Worm (Caenorhabditis elegans) whole organism, L4 larva: ENCODE results near the gene clec-153.

Experiments used
- F49E8.2 ChIP-seq: sonication (generic microtip); optimal IDR thresholded peaks from 2 replicates; lab custom pipeline; 2016; ENCODE audit warnings: missing compliant biosample characterization, mild to moderate bottlenecking, missing genetic modification characterization, borderline replicate concordance
- Y105C5A.15 ChIP-seq: fragments of 200-800 bp; sonication (Bioruptor generic); IDR thresholded peaks from 2 replicates; pipeline ENCODE4 v1.3.6; 2022; ENCODE audit warnings: missing genetic modification characterization, missing compliant biosample characterization
- Y48G9A.11 ChIP-seq: fragments of 200-800 bp; sonication (Bioruptor generic); IDR thresholded peaks from 2 replicates; pipeline ENCODE4 v1.3.6; 2022; ENCODE audit warnings: missing genetic modification reagents, missing genetic modification characterization, missing compliant biosample characterization
- Y5F2A.4 ChIP-seq: fragments of 200-800 bp; sonication (Bioruptor generic); optimal IDR thresholded peaks from 2 replicates; lab custom pipeline; 2018; ENCODE audit warnings: mild to moderate bottlenecking, missing genetic modification characterization, missing compliant biosample characterization
- aha-1 ChIP-seq: fragments of 150-350 bp; peaks from one replicate; lab custom pipeline; 2014; ENCODE audit warnings: missing biosample characterization, missing genetic modification characterization
- ceh-20 ChIP-seq: fragments of 200-800 bp; sonication (Bioruptor generic); IDR thresholded peaks from 2 replicates; pipeline ENCODE4 v1.3.6; 2022; ENCODE audit warnings: missing genetic modification reagents, missing genetic modification characterization, missing compliant biosample characterization
- ceh-44 ChIP-seq: fragments of 200-800 bp; sonication (Bioruptor generic); IDR thresholded peaks from 2 replicates; pipeline ENCODE4 v1.3.6; 2022; ENCODE audit warnings: missing genetic modification reagents, missing genetic modification characterization, missing compliant biosample characterization
- ceh-62 ChIP-seq: sonication (generic microtip); optimal IDR thresholded peaks from 2 replicates; lab custom pipeline; 2017; ENCODE audit warnings: missing biosample characterization, missing genetic modification characterization
- ces-1 ChIP-seq: fragments of 150-350 bp; sonication (generic microtip); optimal IDR thresholded peaks from 4 replicates; lab custom pipeline; 2014; ENCODE audit warnings: missing biosample characterization, missing genetic modification reagents, missing genetic modification characterization
- daf-16 ChIP-seq, 3 experiments: sonication (generic microtip); optimal IDR thresholded peaks; 2 replicates each; lab custom pipeline; 2016 to 2017; ENCODE audit warnings: missing genetic modification characterization in 3 of 3, missing genetic modification reagents in 3 of 3, mild to moderate bottlenecking in 2 of 3, missing compliant biosample characterization in 2 of 3, missing biosample characterization in 1 of 3, moderate library complexity in 1 of 3
- daf-19 ChIP-seq: fragments of 200-800 bp; sonication (Bioruptor generic); conservative IDR thresholded peaks from 2 replicates; pipeline ENCODE4 v1.3.6; 2022; ENCODE audit warnings: missing genetic modification characterization, missing compliant biosample characterization
- egl-27 ChIP-seq: sonication (generic microtip); optimal IDR thresholded peaks from 3 replicates; lab custom pipeline; 2017; ENCODE audit warnings: missing biosample characterization, missing genetic modification reagents, missing genetic modification characterization
- egl-43 ChIP-seq: fragments of 200-800 bp; sonication (Bioruptor generic); IDR thresholded peaks from 2 replicates; pipeline ENCODE4 v1.3.6; 2022; ENCODE audit warnings: missing genetic modification reagents, missing genetic modification characterization, missing compliant biosample characterization
- fkh-10 ChIP-seq: fragments of 150-350 bp; optimal IDR thresholded peaks from 2 replicates; lab custom pipeline; 2014; ENCODE audit warnings: missing biosample characterization, missing genetic modification reagents, missing genetic modification characterization
- fos-1 ChIP-seq: fragments of 150-350 bp; optimal IDR thresholded peaks from 2 replicates; lab custom pipeline; 2014; ENCODE audit warnings: missing biosample characterization, missing genetic modification characterization
- gei-8 ChIP-seq: fragments of 200-800 bp; sonication (Bioruptor generic); optimal IDR thresholded peaks from 2 replicates; lab custom pipeline; 2018; ENCODE audit warnings: mild to moderate bottlenecking, missing genetic modification characterization, missing compliant biosample characterization
- hlh-11 ChIP-seq: fragments of 200-800 bp; sonication (Bioruptor generic); optimal IDR thresholded peaks from 2 replicates; lab custom pipeline; 2018; ENCODE audit warnings: mild to moderate bottlenecking, missing genetic modification characterization, missing compliant biosample characterization
- hmg-1.1 ChIP-seq: fragments of 200-800 bp; sonication (Bioruptor generic); IDR thresholded peaks from 2 replicates; pipeline ENCODE4 v1.3.6; 2022; ENCODE audit warnings: missing genetic modification reagents, missing genetic modification characterization, missing compliant biosample characterization
- jun-1 ChIP-seq: fragments of 150-350 bp; optimal IDR thresholded peaks from 2 replicates; lab custom pipeline; 2014; ENCODE audit warnings: missing biosample characterization, missing genetic modification reagents, missing genetic modification characterization
- lim-7 ChIP-seq: fragments of 200-800 bp; sonication (Bioruptor generic); IDR thresholded peaks from 2 replicates; pipeline ENCODE4 v1.3.6; 2022; ENCODE audit warnings: missing genetic modification characterization, missing compliant biosample characterization
- lin-38 ChIP-seq: fragments of 200-800 bp; sonication (Bioruptor generic); IDR thresholded peaks from 2 replicates; pipeline ENCODE4 v1.3.6; 2022; ENCODE audit warnings: missing genetic modification reagents, missing genetic modification characterization, missing compliant biosample characterization
- lsy-2 ChIP-seq, 2 experiments: fragments of 150-350 bp in 1 of 2; sonication (generic microtip) in 1 of 2; optimal IDR thresholded peaks; 2 replicates each; lab custom pipeline; 2014 to 2017; ENCODE audit warnings: missing biosample characterization in 2 of 2, missing genetic modification characterization in 2 of 2
- madf-9 ChIP-seq: fragments of 200-800 bp; sonication (Bioruptor generic); conservative IDR thresholded peaks from 2 replicates; pipeline ENCODE4 v1.3.6; 2022; ENCODE audit warnings: missing genetic modification reagents, missing genetic modification characterization, missing compliant biosample characterization
- mdl-1 ChIP-seq, 2 experiments: fragments of 150-350 bp in 1 of 2; sonication (generic microtip) in 1 of 2; optimal IDR thresholded peaks; 2 replicates each; lab custom pipeline; 2014 to 2017; ENCODE audit warnings: missing biosample characterization in 2 of 2, missing genetic modification characterization in 2 of 2
- mdt-29 ChIP-seq: fragments of 200-800 bp; sonication (Bioruptor generic); IDR thresholded peaks from 2 replicates; pipeline ENCODE4 v1.3.6; 2022; ENCODE audit warnings: missing genetic modification reagents, missing genetic modification characterization, missing compliant biosample characterization
- mep-1 ChIP-seq: fragments of 150-350 bp; sonication (generic microtip); optimal IDR thresholded peaks from 3 replicates; lab custom pipeline; 2014; ENCODE audit warnings: missing biosample characterization, missing genetic modification characterization
- mes-2 ChIP-seq: sonication (generic microtip); optimal IDR thresholded peaks from 2 replicates; lab custom pipeline; 2016; ENCODE audit warnings: missing genotype, mild to moderate bottlenecking, missing genetic modification characterization, missing compliant biosample characterization; ENCODE audit not compliant: poor library complexity, severe bottlenecking
- mxl-3 ChIP-seq: fragments of 200-800 bp; sonication (Bioruptor generic); optimal IDR thresholded peaks from 2 replicates; lab custom pipeline; 2018; ENCODE audit warnings: mild to moderate bottlenecking, missing genetic modification characterization, missing compliant biosample characterization
- nhr-11 ChIP-seq: fragments of 150-350 bp; optimal IDR thresholded peaks from 2 replicates; lab custom pipeline; 2014; ENCODE audit warnings: missing biosample characterization, missing genetic modification characterization
- nhr-111 ChIP-seq: fragments of 200-800 bp; sonication (Bioruptor generic); optimal IDR thresholded peaks from 2 replicates; lab custom pipeline; 2018; ENCODE audit warnings: mild to moderate bottlenecking, missing genetic modification characterization, missing compliant biosample characterization
- nhr-237 ChIP-seq: sonication (generic microtip); optimal IDR thresholded peaks from 2 replicates; lab custom pipeline; 2017; ENCODE audit warnings: missing biosample characterization, missing genetic modification characterization
- nhr-28 ChIP-seq: fragments of 150-350 bp; optimal IDR thresholded peaks from 2 replicates; lab custom pipeline; 2014; ENCODE audit warnings: missing biosample characterization, missing genetic modification characterization
- nhr-41 ChIP-seq: fragments of 200-800 bp; sonication (Bioruptor generic); IDR thresholded peaks from 2 replicates; pipeline ENCODE4 v1.3.6; 2022; ENCODE audit warnings: missing genetic modification reagents, missing genetic modification characterization, missing compliant biosample characterization
- nhr-48 ChIP-seq: sonication (generic microtip); optimal IDR thresholded peaks from 2 replicates; lab custom pipeline; 2016; ENCODE audit warnings: mild to moderate bottlenecking, missing genetic modification characterization, missing compliant biosample characterization
- php-3 ChIP-seq: fragments of 200-800 bp; sonication (Bioruptor generic); IDR thresholded peaks from 2 replicates; pipeline ENCODE4 v1.3.6; 2022; ENCODE audit warnings: missing genetic modification reagents, missing genetic modification characterization, missing compliant biosample characterization
- pqm-1 ChIP-seq: sonication (generic microtip); optimal IDR thresholded peaks from 2 replicates; lab custom pipeline; 2017; ENCODE audit warnings: missing biosample characterization, missing genetic modification characterization
- snpc-4 ChIP-seq: fragments of 150-350 bp; optimal IDR thresholded peaks from 2 replicates; lab custom pipeline; 2014; ENCODE audit warnings: missing biosample characterization, missing genetic modification characterization
- spr-3 ChIP-seq: fragments of 200-800 bp; sonication (Bioruptor generic); optimal IDR thresholded peaks from 2 replicates; lab custom pipeline; 2018; ENCODE audit warnings: mild to moderate bottlenecking, missing genetic modification characterization, missing compliant biosample characterization
- unc-62 ChIP-seq, 3 experiments: fragments of 150-350 bp in 1 of 3; sonication (generic microtip); optimal IDR thresholded peaks in 2 of 3; peaks in 1 of 3; 1 replicate in 1 of 3; 2 replicates in 2 of 3; lab custom pipeline; 2014 to 2017; ENCODE audit warnings: missing biosample characterization in 3 of 3, missing genetic modification characterization in 3 of 3, missing genetic modification reagents in 3 of 3, missing genotype in 1 of 3
- zfp-2 ChIP-seq: sonication (generic microtip); optimal IDR thresholded peaks from 2 replicates; lab custom pipeline; 2016; ENCODE audit warnings: mild to moderate bottlenecking, missing genetic modification characterization, missing compliant biosample characterization

The clec-153 gene

DNA sequence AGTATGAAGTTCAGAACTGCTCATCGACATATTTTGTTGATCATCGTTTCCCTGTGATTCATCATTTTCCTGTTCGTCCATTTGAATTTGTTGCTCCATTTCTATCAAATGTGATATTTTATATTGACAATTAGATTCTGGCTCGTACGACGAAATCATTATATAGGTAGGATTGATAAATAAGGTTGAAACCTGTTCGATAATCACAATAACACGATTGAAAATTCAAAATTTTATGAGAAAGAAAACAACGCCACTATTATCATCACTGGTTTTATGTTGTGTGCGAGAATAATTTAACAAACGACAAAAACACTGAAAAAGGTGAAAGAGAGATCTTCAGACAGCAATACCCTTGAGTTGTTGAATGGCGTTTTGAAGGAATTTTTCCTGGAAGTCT lies 40.7 kb upstream of the clec-153 start, which contains the start of gene apc-11 (continued):
- TF ChIP-seq ces-1 (no peak), zfp-2 (no peak)

DNA sequence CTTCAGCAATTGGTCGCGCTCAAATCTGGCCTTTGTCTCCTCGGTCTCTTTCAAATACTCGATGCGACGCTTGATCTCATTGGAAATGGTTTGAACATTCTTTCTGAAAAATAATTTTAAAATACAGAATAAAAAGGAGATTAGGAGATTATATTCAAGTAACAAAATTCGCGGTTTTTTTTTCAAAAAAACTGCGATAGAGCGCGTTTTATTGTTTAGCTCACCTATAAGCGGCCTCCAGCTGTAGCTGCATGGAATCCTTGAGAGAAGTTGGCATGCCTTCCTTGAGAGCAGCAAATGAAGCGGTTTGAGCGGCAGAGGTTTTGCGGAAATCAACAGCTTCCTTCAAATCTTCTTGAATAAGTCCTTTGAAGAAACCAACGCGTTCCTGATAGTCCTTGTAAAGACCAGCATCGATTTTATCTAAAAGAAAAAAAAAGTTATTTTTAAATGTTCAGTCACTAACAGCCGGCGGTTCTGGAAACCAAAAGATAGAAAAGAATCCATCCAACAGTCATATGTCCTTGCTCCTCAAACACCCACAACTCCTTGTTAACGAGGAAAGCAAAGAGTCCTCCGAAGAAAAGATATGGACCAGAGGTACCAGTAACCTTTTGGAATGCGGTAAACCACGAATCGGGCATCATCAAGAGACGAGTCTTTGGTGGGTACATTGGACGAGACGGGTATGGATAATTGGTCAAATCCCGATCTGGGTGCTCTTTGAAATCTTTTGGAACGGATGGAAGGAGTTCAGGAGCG lies 40.1 kb upstream of the clec-153 start:
- TF ChIP-seq unc-62 (GFP tag; optimal IDR thresholded peaks at IDR 0.05 in 1 of 2; lab: Kevin White, UChicago) (peak in 1 of 2 experiments; percentile 95), unc-62 (tag; optimal IDR thresholded peaks at IDR 0.05; lab: Kevin White, UChicago) (no peak), hmg-1.1 (GFP tag; lab: Robert Waterston, UW) (0 out of 2 replicates have a peak, but pooled peaks have one; percentile 14), daf-19 (GFP tag; lab: Robert Waterston, UW) (no peak)

DNA sequence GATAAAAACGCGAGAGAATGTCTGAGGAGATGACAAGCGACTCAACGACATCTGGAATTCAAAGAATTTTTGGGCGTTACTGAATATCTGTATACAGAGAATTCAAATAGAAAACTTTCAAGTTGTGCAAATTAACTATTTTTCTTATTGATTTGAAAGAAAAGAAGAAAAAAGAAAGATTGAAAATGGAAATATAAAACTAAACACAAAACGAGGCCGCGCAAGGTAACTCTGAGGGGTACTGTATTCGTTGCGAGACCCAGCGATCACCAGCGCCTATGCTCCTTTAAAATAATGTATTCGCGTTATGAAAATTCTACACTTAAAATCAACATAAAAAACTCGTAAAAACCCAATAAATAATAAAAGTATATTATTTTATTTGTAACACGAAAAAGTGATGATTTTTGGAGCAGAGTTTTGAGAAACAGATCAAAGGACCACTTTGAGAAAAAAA lies 39.2 kb upstream of the clec-153 start, which contains the start of gene asb-1:
asb-1 (minus strand) TSS at position 51 of the 457 bp plus-strand sequence.
- TF ChIP-seq mes-2 (tag; lab: Kevin White, UChicago), result peak; percentile 28
- no peak for TF ChIP-seq mep-1 (tag; lab: Kevin White, UChicago)
- 0 out of 2 replicates have a peak, but pooled peaks have one; percentile 51 for TF ChIP-seq Y48G9A.11
- peak; percentile 6 for TF ChIP-seq F49E8.2
- TF ChIP-seq lin-38 (GFP tag; lab: Robert Waterston, UW), result peak; percentile 33; the same call in 1 of the 2 replicates
- TF ChIP-seq spr-3 (GFP tag; lab: Kevin White, UChicago), result no peak

DNA sequence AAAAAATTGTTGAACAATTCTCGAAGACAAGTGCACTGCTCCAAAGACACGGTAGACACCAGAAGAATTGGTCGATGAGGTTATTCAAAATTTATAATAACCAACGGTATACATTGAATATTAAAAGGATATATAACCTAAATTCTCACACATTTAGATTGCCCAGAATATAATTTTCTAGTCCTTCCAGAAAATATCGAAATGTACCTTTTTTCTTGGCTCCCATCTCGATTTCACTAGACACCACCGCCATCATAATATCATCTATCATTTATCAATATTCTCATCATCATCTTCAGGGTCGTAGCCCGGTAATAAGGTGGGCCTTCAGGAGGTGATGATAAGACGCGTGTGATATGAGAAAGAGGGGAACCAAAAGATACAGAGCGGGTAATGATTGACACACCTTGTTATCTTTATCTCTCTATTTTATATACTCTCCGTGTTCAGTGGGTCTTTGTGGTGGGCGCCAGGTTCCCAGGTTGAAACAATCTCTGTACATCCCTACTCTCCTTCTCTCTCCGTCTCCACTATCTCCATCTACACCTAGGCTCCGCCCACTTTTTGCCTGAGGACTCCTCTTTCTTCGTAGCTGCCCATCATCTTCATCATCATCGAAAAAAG lies 34.8 kb upstream of the clec-153 start, which contains the start of gene mab-21:
mab-21 (plus strand) TSS at position 615 of the 624 bp plus-strand sequence.
- TF ChIP-seq php-3 (GFP tag; lab: Robert Waterston, UW) (no peak), nhr-41 (GFP tag; lab: Robert Waterston, UW) (no peak), snpc-4 (tag; lab: Kevin White, UChicago) (no peak), hlh-11 (tag; lab: Kevin White, UChicago) (peak; percentile 44), nhr-237 (no peak), mdt-29 (no peak), Y5F2A.4 (no peak), mep-1 (tag; lab: Kevin White, UChicago) (no peak), fkh-10 (GFP tag; lab: Kevin White, UChicago) (no peak), jun-1 (no peak), pqm-1 (tag; lab: Kevin White, UChicago) (no peak), aha-1 (tag; lab: Kevin White, UChicago) (peak; percentile 73), egl-27 (tag; lab: Kevin White, UChicago) (no peak), fos-1 (tag; lab: Kevin White, UChicago) (no peak), ceh-44 (no peak), nhr-48 (tag; lab: Kevin White, UChicago) (no peak), nhr-28 (tag; lab: Kevin White, UChicago) (peak; percentile 57), ceh-20 (GFP tag; lab: Robert Waterston, UW) (no peak), gei-8 (GFP tag; lab: Kevin White, UChicago) (no peak), egl-43 (GFP tag; lab: Robert Waterston, UW) (no peak), daf-16 (GFP tag; optimal IDR thresholded peaks at IDR 0.05; lab: Kevin White, UChicago) (peak in 1 of 2 experiments; percentile 9), daf-16 (tag; optimal IDR thresholded peaks at IDR 0.05; lab: Kevin White, UChicago) (no peak), mdl-1 (tag; optimal IDR thresholded peaks at IDR 0.05; lab: Kevin White, UChicago) (no peak), lim-7 (GFP tag; lab: Robert Waterston, UW) (no peak), F49E8.2 (no peak), madf-9 (GFP tag; lab: Robert Waterston, UW) (no peak), nhr-111 (no peak), lsy-2 (tag; optimal IDR thresholded peaks at IDR 0.05; lab: Kevin White, UChicago) (peak in 1 of 2 experiments; percentile 13), mxl-3 (peak; percentile 32), ces-1 (no peak), nhr-11 (tag; lab: Kevin White, UChicago) (peak; percentile 5), mes-2 (tag; lab: Kevin White, UChicago) (no peak), Y48G9A.11 (no peak), unc-62 (GFP tag; optimal IDR thresholded peaks at IDR 0.05 in 1 of 2; lab: Kevin White, UChicago) (peak in 1 of 2 experiments; percentile 92), unc-62 (tag; optimal IDR thresholded peaks at IDR 0.05; lab: Kevin White, UChicago) (no peak), ceh-62 (tag; lab: Kevin White, UChicago) (no peak), daf-19 (GFP tag; lab: Robert Waterston, UW) (no peak), Y105C5A.15 (no peak)
